Fruit fly (Drosophila melanogaster) whole organism, embryonic: ENCODE data around the gene Pp2C1.

ENCODE experiments used
- Bteb2 ChIP-seq: fragments of 200-800 bp; sonication (Bioruptor generic); optimal IDR thresholded peaks from 2 replicates; lab custom pipeline; 2016; ENCODE audit warnings: missing biosample characterization, missing genetic modification characterization
- CG10321 ChIP-seq: fragments of 200-800 bp; sonication (Bioruptor generic); IDR thresholded peaks from 2 replicates; pipeline ENCODE4 v1.3.6; 2022; ENCODE audit warnings: missing biosample characterization, missing genetic modification characterization
- CG11093 ChIP-seq: fragments of 200-800 bp; sonication (Bioruptor generic); IDR thresholded peaks from 3 replicates; pipeline ENCODE4 v1.3.6; 2022; ENCODE audit warnings: missing biosample characterization, missing genetic modification characterization
- CG12391 ChIP-seq: fragments of 200-800 bp; sonication (Bioruptor generic); optimal IDR thresholded peaks from 3 replicates; lab custom pipeline; 2018; ENCODE audit warnings: missing biosample characterization, mild to moderate bottlenecking, missing genetic modification characterization, moderate library complexity
- CG13775 ChIP-seq: fragments of 200-800 bp; sonication (Bioruptor generic); optimal IDR thresholded peaks from 3 replicates; lab custom pipeline; 2017; ENCODE audit warnings: missing biosample characterization, mild to moderate bottlenecking, missing genetic modification characterization
- CG15011 ChIP-seq: fragments of 200-800 bp; sonication (Bioruptor generic); optimal IDR thresholded peaks from 3 replicates; lab custom pipeline; 2018; ENCODE audit warnings: missing biosample characterization, mild to moderate bottlenecking, missing genetic modification characterization
- CG15073 ChIP-seq: fragments of 200-800 bp; sonication (Bioruptor generic); optimal IDR thresholded peaks from 2 replicates; lab custom pipeline; 2016; ENCODE audit warnings: missing biosample characterization, missing genetic modification characterization
- CG17829 ChIP-seq: fragments of 200-800 bp; optimal IDR thresholded peaks from 2 replicates; lab custom pipeline; 2019; ENCODE audit warnings: missing biosample characterization, mild to moderate bottlenecking, missing genetic modification characterization, moderate library complexity
- CG1792 ChIP-seq: fragments of 200-800 bp; sonication (Bioruptor generic); optimal IDR thresholded peaks from 2 replicates; lab custom pipeline; 2016; ENCODE audit warnings: missing biosample characterization, missing genetic modification characterization
- CG18262 ChIP-seq: fragments of 200-800 bp; optimal IDR thresholded peaks from 3 replicates; lab custom pipeline; 2019; ENCODE audit warnings: missing biosample characterization, mild to moderate bottlenecking, missing genetic modification characterization, moderate library complexity
- CG18599 ChIP-seq: fragments of 200-800 bp; sonication (Bioruptor generic); optimal IDR thresholded peaks from 3 replicates; lab custom pipeline; 2017; ENCODE audit warnings: missing biosample characterization, missing genetic modification characterization, mild to moderate bottlenecking, moderate library complexity, missing genetic modification reagents
- CG2875 ChIP-seq: fragments of 200-800 bp; sonication (Bioruptor generic); optimal IDR thresholded peaks from 2 replicates; lab custom pipeline; 2017; ENCODE audit warnings: missing biosample characterization, mild to moderate bottlenecking, missing genetic modification characterization, missing genetic modification reagents
- CG31388 ChIP-seq: fragments of 200-800 bp; sonication (Bioruptor generic); optimal IDR thresholded peaks from 2 replicates; lab custom pipeline; 2016; ENCODE audit warnings: missing biosample characterization, missing genetic modification characterization
- CG4404 ChIP-seq: fragments of 200-800 bp; sonication (Bioruptor generic); IDR thresholded peaks from 2 replicates; pipeline ENCODE4 v1.3.6; 2022; ENCODE audit warnings: missing biosample characterization, missing genetic modification characterization
- CG4707 ChIP-seq: fragments of 200-800 bp; sonication (Bioruptor generic); optimal IDR thresholded peaks from 2 replicates; lab custom pipeline; 2018; ENCODE audit warnings: missing biosample characterization, mild to moderate bottlenecking, missing genetic modification characterization, moderate library complexity
- CG4854 ChIP-seq: fragments of 200-800 bp; sonication (Bioruptor generic); optimal IDR thresholded peaks from 2 replicates; lab custom pipeline; 2016; ENCODE audit warnings: missing biosample characterization, missing genetic modification characterization, inconsistent platforms
- CG6254 ChIP-seq: fragments of 200-800 bp; sonication (Bioruptor generic); optimal IDR thresholded peaks from 3 replicates; lab custom pipeline; 2017; ENCODE audit warnings: mild to moderate bottlenecking, missing biosample characterization, missing genetic modification reagents, missing genetic modification characterization
- CG7839 ChIP-seq: fragments of 200-800 bp; sonication (Bioruptor generic); optimal IDR thresholded peaks from 3 replicates; lab custom pipeline; 2018; ENCODE audit warnings: missing biosample characterization, mild to moderate bottlenecking, missing genetic modification characterization, moderate library complexity
- CG8290 ChIP-seq, 3 experiments: fragments of 200-800 bp; sonication (Bioruptor generic); optimal IDR thresholded peaks; 2 replicates each; lab custom pipeline; 2016 to 2019; ENCODE audit warnings: missing biosample characterization in 3 of 3, missing genetic modification characterization in 3 of 3, mild to moderate bottlenecking in 2 of 3, moderate library complexity in 1 of 3
- CG8924 ChIP-seq: fragments of 200-800 bp; optimal IDR thresholded peaks from 3 replicates; lab custom pipeline; 2019; ENCODE audit warnings: missing biosample characterization, mild to moderate bottlenecking, missing genetic modification characterization, moderate library complexity
- Dll ChIP-seq: fragments of 200-800 bp; sonication (Bioruptor generic); IDR thresholded peaks from 4 replicates; pipeline ENCODE4 v1.3.6; 2022; ENCODE audit warnings: missing biosample characterization, missing genetic modification characterization; ENCODE audit not compliant: partially characterized antibody
- ERR ChIP-seq: fragments of 200-800 bp; sonication (Bioruptor generic); optimal IDR thresholded peaks from 2 replicates; lab custom pipeline; 2016; ENCODE audit warnings: missing biosample characterization, missing genetic modification characterization
- Ets97D ChIP-seq: fragments of 200-800 bp; sonication (Bioruptor generic); optimal IDR thresholded peaks from 3 replicates; lab custom pipeline; 2016; ENCODE audit warnings: missing biosample characterization, missing genetic modification characterization
- Fer2 ChIP-seq: fragments of 200-800 bp; sonication (Bioruptor generic); optimal IDR thresholded peaks from 2 replicates; lab custom pipeline; 2018; ENCODE audit warnings: missing biosample characterization, mild to moderate bottlenecking, missing genetic modification characterization, moderate library complexity
- GATAe ChIP-seq: fragments of 200-800 bp; sonication (Bioruptor generic); conservative IDR thresholded peaks from 2 replicates; pipeline ENCODE4 v1.3.6; 2022; ENCODE audit warnings: missing biosample characterization, missing genetic modification characterization
- Hey ChIP-seq: fragments of 200-800 bp; sonication (Bioruptor generic); optimal IDR thresholded peaks from 3 replicates; lab custom pipeline; 2018; ENCODE audit warnings: missing biosample characterization, mild to moderate bottlenecking, missing genetic modification characterization
- Hsf ChIP-seq: fragments of 200-800 bp; sonication (Bioruptor generic); optimal IDR thresholded peaks from 3 replicates; lab custom pipeline; 2016; ENCODE audit warnings: missing biosample characterization, missing genetic modification characterization
- MBD-R2 ChIP-seq: fragments of 200-800 bp; sonication (Bioruptor generic); IDR thresholded peaks from 2 replicates; pipeline ENCODE4 v1.3.6; 2022; ENCODE audit warnings: missing biosample characterization, missing genetic modification characterization
- MESR4 ChIP-seq: fragments of 200-800 bp; sonication (Bioruptor generic); optimal IDR thresholded peaks from 2 replicates; lab custom pipeline; 2018; ENCODE audit warnings: missing biosample characterization, mild to moderate bottlenecking, missing genetic modification characterization, moderate library complexity
- Med ChIP-seq: fragments of 200-800 bp; sonication (Bioruptor generic); peaks from one replicate; lab custom pipeline; 2016; ENCODE audit warnings: missing biosample characterization, missing genetic modification characterization, mild to moderate bottlenecking, inconsistent platforms, moderate library complexity
- Mes4 ChIP-seq: fragments of 200-800 bp; sonication (Bioruptor generic); optimal IDR thresholded peaks from 2 replicates; lab custom pipeline; 2016; ENCODE audit warnings: missing biosample characterization, missing genetic modification characterization
- NFAT ChIP-seq: fragments of 200-800 bp; sonication (Bioruptor generic); IDR thresholded peaks from 2 replicates; pipeline ENCODE4 v1.3.6; 2022; ENCODE audit warnings: missing biosample characterization, missing genetic modification characterization
- Nf-YB ChIP-seq: fragments of 200-800 bp; sonication (Bioruptor generic); optimal IDR thresholded peaks from 3 replicates; lab custom pipeline; 2019; ENCODE audit warnings: missing biosample characterization, mild to moderate bottlenecking, missing genetic modification characterization, moderate library complexity
- ash1 ChIP-seq: fragments of 200-800 bp; sonication (Bioruptor generic); optimal IDR thresholded peaks from 2 replicates; lab custom pipeline; 2018; ENCODE audit warnings: missing biosample characterization, mild to moderate bottlenecking, missing genetic modification characterization
- croc ChIP-seq: fragments of 200-800 bp; sonication (Bioruptor generic); conservative IDR thresholded peaks from 3 replicates; pipeline ENCODE4 v1.3.6; 2022; ENCODE audit warnings: missing biosample characterization, missing genetic modification characterization
- danr ChIP-seq: fragments of 200-800 bp; sonication (Bioruptor generic); IDR thresholded peaks from 2 replicates; pipeline ENCODE4 v1.3.6; 2022; ENCODE audit warnings: missing biosample characterization, missing genetic modification characterization
- dimm ChIP-seq: fragments of 200-800 bp; sonication (Bioruptor generic); IDR thresholded peaks from 2 replicates; pipeline ENCODE4 v1.3.6; 2022; ENCODE audit warnings: missing biosample characterization, missing genetic modification characterization
- dm ChIP-seq: fragments of 200-800 bp; sonication (Bioruptor generic); optimal IDR thresholded peaks from 3 replicates; lab custom pipeline; 2016; ENCODE audit warnings: missing biosample characterization, missing genetic modification characterization
- exex ChIP-seq: fragments of 200-800 bp; sonication (Bioruptor generic); optimal IDR thresholded peaks from 4 replicates; lab custom pipeline; 2018; ENCODE audit warnings: missing biosample characterization, mild to moderate bottlenecking, missing genetic modification characterization, moderate library complexity
- klu ChIP-seq: fragments of 200-800 bp; sonication (Bioruptor generic); IDR thresholded peaks from 2 replicates; pipeline ENCODE4 v1.3.6; 2022; ENCODE audit warnings: missing biosample characterization, missing genetic modification characterization
- lilli ChIP-seq: fragments of 200-800 bp; sonication (Bioruptor generic); optimal IDR thresholded peaks from 3 replicates; lab custom pipeline; 2016; ENCODE audit warnings: missing biosample characterization, missing genetic modification characterization
- pum ChIP-seq: fragments of 200-800 bp; sonication (Bioruptor generic); optimal IDR thresholded peaks from 2 replicates; lab custom pipeline; 2016; ENCODE audit warnings: missing biosample characterization, missing genetic modification characterization
- rib ChIP-seq: fragments of 200-800 bp; sonication (Bioruptor generic); IDR thresholded peaks from 2 replicates; pipeline ENCODE4 v1.3.6; 2022; ENCODE audit warnings: missing biosample characterization, missing genetic modification characterization
- salm ChIP-seq: fragments of 200-800 bp; sonication (Bioruptor generic); optimal IDR thresholded peaks from 2 replicates; lab custom pipeline; 2018; ENCODE audit warnings: missing biosample characterization, mild to moderate bottlenecking, missing genetic modification characterization
- shn ChIP-seq: fragments of 200-800 bp; sonication (Bioruptor generic); optimal IDR thresholded peaks from 3 replicates; lab custom pipeline; 2016; ENCODE audit warnings: missing biosample characterization, missing genetic modification characterization
- sob ChIP-seq: fragments of 200-800 bp; sonication (Bioruptor generic); IDR thresholded peaks from 2 replicates; pipeline ENCODE4 v1.3.6; 2022; ENCODE audit warnings: missing biosample characterization, missing genetic modification characterization
- sqz ChIP-seq: fragments of 200-800 bp; sonication (Bioruptor generic); optimal IDR thresholded peaks from 3 replicates; lab custom pipeline; 2018; ENCODE audit warnings: missing biosample characterization, mild to moderate bottlenecking, missing genetic modification characterization
- unc-4 ChIP-seq: fragments of 200-800 bp; sonication (Bioruptor generic); IDR thresholded peaks from 2 replicates; pipeline ENCODE4 v1.3.6; 2022; ENCODE audit warnings: missing biosample characterization, missing genetic modification characterization; ENCODE audit not compliant: partially characterized antibody
- zen2 ChIP-seq: fragments of 200-800 bp; sonication (Bioruptor generic); IDR thresholded peaks from 3 replicates; pipeline ENCODE4 v1.3.6; 2022; ENCODE audit warnings: missing biosample characterization, missing genetic modification characterization; ENCODE audit not compliant: partially characterized antibody

Gene Pp2C1

dm6 chrX:4666650-4667360, 19.9 kb downstream of the Pp2C1 start, which contains the start of gene CG3009 (continued):
- TF ChIP-seq shn (GFP tag; lab: Kevin White, UChicago) (peak; percentile 98), Nf-YB (GFP tag; lab: Kevin White, UChicago) (peak; percentile 84), ash1 (GFP tag; lab: Kevin White, UChicago) (peak; percentile 77), dimm (GFP tag; lab: Robert Waterston, UW) (peak; percentile 89), ERR (GFP tag; lab: Kevin White, UChicago) (peak; percentile 97), CG15073 (GFP tag; lab: Kevin White, UChicago) (peak; percentile 69), exex (tag; lab: Kevin White, UChicago) (peak; percentile 86), MESR4 (GFP tag; lab: Kevin White, UChicago) (peak; percentile 69), Hsf (GFP tag; lab: Kevin White, UChicago) (peak; percentile 98), Hey (tag; lab: Kevin White, UChicago) (peak; percentile 91), sqz (GFP tag; lab: Kevin White, UChicago) (peak; percentile 99), croc (GFP tag; lab: Robert Waterston, UW) (peak; percentile 93), Bteb2 (GFP tag; lab: Kevin White, UChicago) (peak; percentile 97), zen2 (GFP tag; lab: Robert Waterston, UW) (no peak), CG12391 (tag; lab: Kevin White, UChicago) (peak; percentile 96), NFAT (peak; percentile 97), danr (GFP tag; lab: Robert Waterston, UW) (peak; percentile 95), CG31388 (GFP tag; lab: Kevin White, UChicago) (peak; percentile 94), sob (peak; percentile 98), CG4854 (GFP tag; lab: Kevin White, UChicago) (peak; percentile 95), CG1792 (GFP tag; lab: Kevin White, UChicago) (peak; percentile 96), CG8924 (tag; lab: Kevin White, UChicago) (peak; percentile 97), Mes4 (GFP tag; lab: Kevin White, UChicago) (peak; percentile 97), Med (GFP tag; lab: Kevin White, UChicago) (peak; percentile 100), GATAe (GFP tag; lab: Robert Waterston, UW) (peak; percentile 92), CG18262 (tag; lab: Kevin White, UChicago) (peak; percentile 93), CG11093 (GFP tag; lab: Robert Waterston, UW) (peak; percentile 95), klu (GFP tag; lab: Robert Waterston, UW) (peak; percentile 98), Ets97D (peak; percentile 93), unc-4 (GFP tag; lab: Robert Waterston, UW) (no peak), CG2875 (peak; percentile 95), CG8290 (GFP tag; optimal IDR thresholded peaks at IDR 0.05; lab: Kevin White, UChicago) (peak; percentile 90), CG8290 (tag; optimal IDR thresholded peaks at IDR 0.05; lab: Kevin White, UChicago) (peak; percentile 78 to 98), rib (GFP tag; lab: Robert Waterston, UW) (peak; percentile 97), Dll (GFP tag; lab: Robert Waterston, UW) (no peak), CG10321 (GFP tag; lab: Robert Waterston, UW) (peak; percentile 82), CG4707 (GFP tag; lab: Kevin White, UChicago) (peak; percentile 90), salm (tag; lab: Kevin White, UChicago) (peak; percentile 92), CG15011 (GFP tag; lab: Kevin White, UChicago) (peak; percentile 94), CG17829 (peak; percentile 96), CG4404 (GFP tag; lab: Robert Waterston, UW) (peak; percentile 94), dm (GFP tag; lab: Kevin White, UChicago) (peak; percentile 92), pum (GFP tag; lab: Kevin White, UChicago) (peak; percentile 98), Fer2 (tag; lab: Kevin White, UChicago) (peak; percentile 95), CG13775 (GFP tag; lab: Kevin White, UChicago) (peak; percentile 96), CG18599 (GFP tag; lab: Kevin White, UChicago) (peak; percentile 99), MBD-R2 (peak; percentile 94), CG7839 (tag; lab: Kevin White, UChicago) (peak; percentile 98), lilli (GFP tag; lab: Kevin White, UChicago) (peak; percentile 99), CG6254 (GFP tag; lab: Kevin White, UChicago) (peak; percentile 92)
